Fruit fly (Drosophila melanogaster): ENCODE data around the gene Ugt307A1.
A peak's percentile ranks its signal among the peaks of the same experiment; 100 is the strongest.

Ugt307A1 gene

dm6 chr2L:7073011-7073410 lies 5.2 kb downstream of the Ugt307A1 start (continued):
- TF ChIP-seq nerfin-2 (GFP tag; IDR thresholded peaks at IDR 0.05; ENCODE audit: partially characterized antibody) (no peak), CG4424 (GFP tag; optimal IDR thresholded peaks at IDR 0.05) (peak; percentile 26), CG30403 (GFP tag; optimal IDR thresholded peaks at IDR 0.05) (peak; percentile 27), CG7556 (GFP tag; optimal IDR thresholded peaks at IDR 0.05) (no peak), CG15011 (GFP tag; optimal IDR thresholded peaks at IDR 0.05) (no peak), CG31441 (GFP tag; IDR thresholded peaks at IDR 0.05) (0 out of 2 replicates have a peak, but pooled peaks have one; percentile 23), chif (GFP tag; optimal IDR thresholded peaks at IDR 0.05) (peak; percentile 20 to 32), Drgx (GFP tag; IDR thresholded peaks at IDR 0.05) (peak; percentile 64), phol (tag; optimal IDR thresholded peaks at IDR 0.05) (peak; percentile 37), CG7839 (tag; optimal IDR thresholded peaks at IDR 0.05) (peak; percentile 41), CG2129 (GFP tag; IDR thresholded peaks at IDR 0.05; ENCODE audit: partially characterized antibody) (no peak), CoRest (tag; optimal IDR thresholded peaks at IDR 0.05) (peak; percentile 5), CG1602 (GFP tag; optimal IDR thresholded peaks at IDR 0.05) (peak; percentile 7), org-1 (GFP tag; optimal IDR thresholded peaks at IDR 0.05) (no peak), h (optimal IDR thresholded peaks at IDR 0.05) (no peak), CG17359 (tag; optimal IDR thresholded peaks at IDR 0.05) (peak; percentile 23), NC2α (GFP tag; optimal IDR thresholded peaks at IDR 0.05) (no peak), CG8359 (GFP tag; optimal IDR thresholded peaks at IDR 0.05; ENCODE audit: borderline replicate concordance) (no peak), CG8290 (GFP tag; optimal IDR thresholded peaks at IDR 0.05) (no peak), CG8290 (tag; optimal IDR thresholded peaks at IDR 0.05) (no peak), CG16815 (GFP tag; optimal IDR thresholded peaks at IDR 0.05) (no peak), CG18262 (tag; optimal IDR thresholded peaks at IDR 0.05) (peak; percentile 27), tx (GFP tag; optimal IDR thresholded peaks at IDR 0.05) (peak; percentile 10), her (GFP tag; optimal IDR thresholded peaks at IDR 0.05) (no peak), Sox102F (GFP tag; optimal IDR thresholded peaks at IDR 0.05) (peak; percentile 48), Neu2 (GFP tag; optimal IDR thresholded peaks at IDR 0.05; ENCODE audit: borderline replicate concordance) (no peak), BEAF-32 (GFP tag; optimal IDR thresholded peaks at IDR 0.05) (no peak), CG10267 (tag; optimal IDR thresholded peaks at IDR 0.05) (peak; percentile 10), trem (tag; optimal IDR thresholded peaks at IDR 0.05) (no peak), CG17186 (GFP tag; optimal IDR thresholded peaks at IDR 0.05) (no peak), CG11504 (tag; optimal IDR thresholded peaks at IDR 0.05) (peak; percentile 61), CG14667 (GFP tag; IDR thresholded peaks at IDR 0.05) (no peak), B-H2 (GFP tag; optimal IDR thresholded peaks at IDR 0.05) (no peak), NFAT (GFP tag; IDR thresholded peaks at IDR 0.05) (no peak), CG15269 (tag; optimal IDR thresholded peaks at IDR 0.05) (peak; percentile 29), dm (GFP tag; optimal IDR thresholded peaks at IDR 0.05) (no peak), CG9727 (GFP tag; optimal IDR thresholded peaks at IDR 0.05) (peak; percentile 13), CG8765 (GFP tag; IDR thresholded peaks at IDR 0.05) (no peak), lmd (GFP tag; IDR thresholded peaks at IDR 0.05) (peak; percentile 36; the same call in 1 of the 2 replicates), slbo (GFP tag; IDR thresholded peaks at IDR 0.05) (peak; percentile 32; the same call in 1 of the 2 replicates), ftz-f1 (GFP tag; optimal IDR thresholded peaks at IDR 0.05) (no peak), Hmr (GFP tag; optimal IDR thresholded peaks at IDR 0.05) (peak; percentile 25), CG10462 (GFP tag; optimal IDR thresholded peaks at IDR 0.05) (no peak), CG18764 (GFP tag; optimal IDR thresholded peaks at IDR 0.05) (no peak), Abd-B (GFP tag; optimal IDR thresholded peaks at IDR 0.05) (peak; percentile 10), dmrt11E (tag; optimal IDR thresholded peaks at IDR 0.05) (peak; percentile 45), sens (GFP tag) (peak; percentile 76), CG34422 (GFP tag; IDR thresholded peaks at IDR 0.05) (0 out of 3 replicates have a peak, but pooled peaks have one; percentile 8), sens-2 (GFP tag; IDR thresholded peaks at IDR 0.05) (no peak), CG8478 (optimal IDR thresholded peaks at IDR 0.05) (no peak), da (GFP tag; optimal IDR thresholded peaks at IDR 0.05) (no peak), Nf-YC (tag; optimal IDR thresholded peaks at IDR 0.05) (no peak)
